Worm (Caenorhabditis elegans) whole organism, L2 larva: ENCODE results near the gene F13H8.11.

ENCODE experiments used
- C34F6.9 ChIP-seq: fragments of 150-350 bp; optimal IDR thresholded peaks from 2 replicates; lab custom pipeline; 2014; ENCODE audit warnings: missing biosample characterization, missing genetic modification characterization
- F13H6.1 ChIP-seq: sonication (generic microtip); optimal IDR thresholded peaks from 2 replicates; lab custom pipeline; 2016; ENCODE audit warnings: missing genetic modification characterization, missing compliant biosample characterization
- R02D3.7 ChIP-seq: fragments of 150-350 bp; optimal IDR thresholded peaks from 2 replicates; lab custom pipeline; 2014; ENCODE audit warnings: missing biosample characterization, missing genetic modification characterization
- alr-1 ChIP-seq: fragments of 150-350 bp; optimal IDR thresholded peaks from 2 replicates; lab custom pipeline; 2014; ENCODE audit warnings: missing biosample characterization, missing genetic modification characterization
- ama-1 ChIP-seq: fragments of 150-350 bp; optimal IDR thresholded peaks from 2 replicates; lab custom pipeline; 2018; ENCODE audit warnings: inconsistent platforms
- blmp-1 ChIP-seq: sonication (generic microtip); optimal IDR thresholded peaks from 2 replicates; lab custom pipeline; 2017; ENCODE audit warnings: missing genetic modification characterization, mild to moderate bottlenecking, missing compliant biosample characterization, antibody characterized with exemption, moderate library complexity; ENCODE audit not compliant: insufficient read depth
- ceh-82 ChIP-seq: fragments of 150-350 bp; optimal IDR thresholded peaks from 2 replicates; lab custom pipeline; 2014; ENCODE audit warnings: missing biosample characterization, missing genetic modification characterization
- crh-2 ChIP-seq: sonication (generic microtip); optimal IDR thresholded peaks from 2 replicates; lab custom pipeline; 2017; ENCODE audit warnings: missing biosample characterization, missing genetic modification characterization
- elt-1 ChIP-seq: fragments of 150-350 bp; optimal IDR thresholded peaks from 2 replicates; lab custom pipeline; 2014; ENCODE audit warnings: missing biosample characterization, missing genetic modification characterization
- fos-1 ChIP-seq: fragments of 150-350 bp; optimal IDR thresholded peaks from 2 replicates; lab custom pipeline; 2014; ENCODE audit warnings: missing biosample characterization, missing genetic modification characterization
- gmeb-1 ChIP-seq: fragments of 150-350 bp; optimal IDR thresholded peaks from 2 replicates; lab custom pipeline; 2014; ENCODE audit warnings: missing biosample characterization, missing genetic modification characterization
- lin-11 ChIP-seq: fragments of 150-350 bp; sonication (generic microtip); optimal IDR thresholded peaks from 2 replicates; lab custom pipeline; 2014; ENCODE audit warnings: missing biosample characterization, missing genetic modification characterization, inconsistent platforms, mixed read lengths
- lin-13 ChIP-seq: fragments of 150-350 bp; optimal IDR thresholded peaks from 2 replicates; lab custom pipeline; 2014; ENCODE audit warnings: missing biosample characterization, missing genetic modification reagents, missing genetic modification characterization
- lin-39 ChIP-seq: fragments of 150-350 bp; optimal IDR thresholded peaks from 2 replicates; lab custom pipeline; 2014; ENCODE audit warnings: missing biosample characterization, missing genetic modification reagents, missing genetic modification characterization
- lsy-2 ChIP-seq, 2 experiments: fragments of 150-350 bp in 1 of 2; sonication (generic microtip) in 1 of 2; optimal IDR thresholded peaks; 2 replicates each; lab custom pipeline; 2014 to 2017; ENCODE audit warnings: missing biosample characterization in 2 of 2, missing genetic modification characterization in 2 of 2
- mab-5 ChIP-seq: fragments of 150-350 bp; optimal IDR thresholded peaks from 2 replicates; lab custom pipeline; 2014; ENCODE audit warnings: missing biosample characterization, missing genetic modification characterization
- mdl-1 ChIP-seq, 2 experiments: fragments of 150-350 bp in 1 of 2; sonication (generic microtip) in 1 of 2; optimal IDR thresholded peaks; 2 replicates each; lab custom pipeline; 2017; ENCODE audit warnings: missing biosample characterization in 2 of 2, missing genetic modification characterization in 2 of 2
- nhr-10 ChIP-seq: sonication (generic microtip); optimal IDR thresholded peaks from 2 replicates; lab custom pipeline; 2017; ENCODE audit warnings: missing biosample characterization, missing genetic modification characterization
- nhr-11 ChIP-seq: fragments of 150-350 bp; optimal IDR thresholded peaks from 2 replicates; lab custom pipeline; 2014; ENCODE audit warnings: missing biosample characterization, missing genetic modification characterization
- nhr-12 ChIP-seq: fragments of 150-350 bp; optimal IDR thresholded peaks from 2 replicates; lab custom pipeline; 2014; ENCODE audit warnings: missing biosample characterization, missing genetic modification characterization
- nhr-129 ChIP-seq: fragments of 150-350 bp; optimal IDR thresholded peaks from 2 replicates; lab custom pipeline; 2014; ENCODE audit warnings: missing biosample characterization, missing genetic modification characterization
- nhr-21 ChIP-seq: fragments of 150-350 bp; optimal IDR thresholded peaks from 2 replicates; lab custom pipeline; 2014; ENCODE audit warnings: missing biosample characterization, missing genetic modification characterization
- nhr-25 ChIP-seq: fragments of 150-350 bp; sonication (generic microtip); optimal IDR thresholded peaks from 3 replicates; lab custom pipeline; 2014; ENCODE audit warnings: missing biosample characterization, missing genetic modification characterization
- nhr-6 ChIP-seq: fragments of 150-350 bp; optimal IDR thresholded peaks from 2 replicates; lab custom pipeline; 2014; ENCODE audit warnings: missing biosample characterization, missing genetic modification characterization
- sem-4 ChIP-seq: fragments of 150-350 bp; optimal IDR thresholded peaks from 2 replicates; lab custom pipeline; 2014; ENCODE audit warnings: missing biosample characterization, missing genetic modification reagents, missing genetic modification characterization
- sma-3 ChIP-seq: sonication (generic microtip); optimal IDR thresholded peaks from 2 replicates; lab custom pipeline; 2016; ENCODE audit warnings: missing genetic modification reagents, missing genetic modification characterization, missing compliant biosample characterization
- sma-9 ChIP-seq, 2 experiments: fragments of 150-350 bp in 1 of 2; sonication (generic microtip) in 1 of 2; optimal IDR thresholded peaks; 2 replicates each; lab custom pipeline; 2014 to 2016; ENCODE audit warnings: missing genetic modification characterization in 2 of 2, mild to moderate bottlenecking in 1 of 2, missing biosample characterization in 1 of 2, missing compliant biosample characterization in 1 of 2, missing genetic modification reagents in 1 of 2, moderate library complexity in 1 of 2
- snpc-4 ChIP-seq: fragments of 150-350 bp; optimal IDR thresholded peaks from 2 replicates; lab custom pipeline; 2014; ENCODE audit warnings: missing biosample characterization, missing genetic modification characterization
- unc-39 ChIP-seq: fragments of 150-350 bp; optimal IDR thresholded peaks from 2 replicates; lab custom pipeline; 2014; ENCODE audit warnings: missing biosample characterization, missing genetic modification characterization
- unc-55 ChIP-seq: fragments of 150-350 bp; sonication (generic microtip); optimal IDR thresholded peaks from 3 replicates; lab custom pipeline; 2014; ENCODE audit warnings: missing biosample characterization, missing genetic modification reagents, missing genetic modification characterization
- unc-62 ChIP-seq: fragments of 150-350 bp; optimal IDR thresholded peaks from 2 replicates; lab custom pipeline; 2014; ENCODE audit warnings: missing biosample characterization, missing genetic modification reagents, missing genetic modification characterization
- zag-1 ChIP-seq: fragments of 150-350 bp; optimal IDR thresholded peaks from 2 replicates; lab custom pipeline; 2014; ENCODE audit warnings: missing biosample characterization, missing genetic modification characterization
- ztf-1 ChIP-seq: fragments of 200-800 bp; sonication (Bioruptor generic); conservative IDR thresholded peaks from 2 replicates; pipeline ENCODE4 v1.3.6; 2022; ENCODE audit warnings: missing genetic modification characterization, missing compliant biosample characterization
- ztf-11 ChIP-seq: sonication (generic microtip); optimal IDR thresholded peaks from 2 replicates; lab custom pipeline; 2017; ENCODE audit warnings: missing biosample characterization, missing genetic modification characterization
- ztf-4 ChIP-seq: fragments of 150-350 bp; optimal IDR thresholded peaks from 2 replicates; lab custom pipeline; 2014; ENCODE audit warnings: missing biosample characterization, missing genetic modification characterization

The F13H8.11 gene

DNA sequence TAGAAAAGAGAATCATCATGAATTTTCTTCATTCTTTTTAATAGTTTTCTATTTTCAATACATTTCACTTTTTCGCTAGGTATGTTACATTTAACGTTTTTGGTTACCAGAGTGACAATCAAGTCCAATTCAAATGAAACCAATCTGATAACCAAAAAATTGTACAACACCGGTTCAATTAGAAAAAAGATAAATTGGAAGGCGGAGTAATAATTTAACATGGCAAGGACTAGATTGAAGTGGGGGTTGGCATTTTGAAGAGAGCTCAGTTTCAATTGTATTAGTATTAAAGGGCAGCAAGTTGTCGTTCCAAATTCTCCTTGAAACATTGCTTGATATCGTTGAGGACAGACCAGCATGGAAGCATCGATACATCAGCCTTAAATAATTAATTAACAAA lies 7.1 kb downstream of the F13H8.11 start:
- TF ChIP-seq unc-55 (GFP tag; lab: Kevin White, UChicago) (no peak), sem-4 (tag; lab: Kevin White, UChicago) (no peak), C34F6.9 (tag; lab: Kevin White, UChicago) (no peak), R02D3.7 (tag; lab: Kevin White, UChicago) (no peak), lin-13 (no peak), crh-2 (tag; lab: Kevin White, UChicago) (no peak)

- TF ChIP-seq nhr-21 (tag; lab: Kevin White, UChicago), result peak; percentile 68
- peak; percentile 62 for TF ChIP-seq fos-1 (tag; lab: Kevin White, UChicago)
- TF ChIP-seq F13H6.1 (tag; lab: Kevin White, UChicago), result peak; percentile 65
- TF ChIP-seq nhr-12 (tag; lab: Kevin White, UChicago), result no peak
- peak; percentile 43 for TF ChIP-seq mab-5 (tag; lab: Kevin White, UChicago)
- TF ChIP-seq ama-1 (lab: Kevin White, UChicago), result peak; percentile 23
- TF ChIP-seq ztf-4 (tag; lab: Kevin White, UChicago), result peak; percentile 72
- TF ChIP-seq lsy-2 (tag; optimal IDR thresholded peaks at IDR 0.05; lab: Kevin White, UChicago), result peak; percentile 66 to 90
- no peak for TF ChIP-seq lin-39 (tag; lab: Kevin White, UChicago)
- peak; percentile 11 for TF ChIP-seq ceh-82
- no peak for TF ChIP-seq elt-1
- TF ChIP-seq nhr-11, result no peak
- TF ChIP-seq snpc-4, result peak; percentile 3
- peak; percentile 66 for TF ChIP-seq sma-3 (GFP tag; lab: Kevin White, UChicago)
- TF ChIP-seq nhr-6 (tag; lab: Kevin White, UChicago), result peak; percentile 43
- TF ChIP-seq lin-11, result peak; percentile 74
- peak; percentile 84 for TF ChIP-seq C34F6.9 (tag; lab: Kevin White, UChicago)
- peak; percentile 65 for TF ChIP-seq lin-13
- peak; percentile 92 for TF ChIP-seq nhr-129
- peak; percentile 75 for TF ChIP-seq nhr-25
- TF ChIP-seq unc-55 (GFP tag; lab: Kevin White, UChicago), result peak; percentile 93
- TF ChIP-seq crh-2 (tag; lab: Kevin White, UChicago), result peak; percentile 89
- peak; percentile 70 for TF ChIP-seq sma-9 (GFP tag; optimal IDR thresholded peaks at IDR 0.05; lab: Kevin White, UChicago)
- no peak for TF ChIP-seq sma-9 (tag; optimal IDR thresholded peaks at IDR 0.05; lab: Kevin White, UChicago)
- TF ChIP-seq unc-62, result no peak
- peak; percentile 98 for TF ChIP-seq gmeb-1 (tag; lab: Kevin White, UChicago)
- no peak for TF ChIP-seq mdl-1 (tag; optimal IDR thresholded peaks at IDR 0.05; lab: Kevin White, UChicago)
Measured at ce11 chrII:6250782-6251461, 8.9 kb downstream of the F13H8.11 start, which contains the start of gene phb-2. TSS of gene phb-2 (plus strand) at chrII:6251411.

DNA sequence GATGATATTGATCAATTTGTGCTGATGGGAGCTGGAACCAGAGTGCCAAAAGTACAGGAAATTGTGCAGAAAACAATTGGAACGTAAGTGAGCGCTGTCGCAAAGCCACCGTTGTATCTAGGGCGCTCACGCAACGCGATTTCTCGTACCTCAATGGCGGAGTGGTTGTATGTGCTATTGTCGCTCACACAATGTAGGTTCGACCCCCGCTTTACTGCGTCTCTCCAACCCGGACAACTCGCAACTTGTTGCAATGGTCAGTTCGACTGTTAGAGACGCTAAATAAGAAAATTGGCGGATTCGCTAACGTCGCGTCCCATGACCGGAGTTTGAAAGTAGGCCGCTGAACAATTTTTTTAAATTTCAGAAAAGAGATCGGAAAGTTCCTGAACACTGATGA lies 11.3 kb downstream of the F13H8.11 start:
- no peak for TF ChIP-seq ceh-82
- TF ChIP-seq mab-5 (tag; lab: Kevin White, UChicago), result no peak
- peak; percentile 68 for TF ChIP-seq sma-3 (GFP tag; lab: Kevin White, UChicago)
- TF ChIP-seq F13H6.1 (tag; lab: Kevin White, UChicago), result peak; percentile 56
- TF ChIP-seq lin-13, result no peak
- TF ChIP-seq ama-1 (lab: Kevin White, UChicago), result no peak
- TF ChIP-seq fos-1 (tag; lab: Kevin White, UChicago), result peak; percentile 40
- peak; percentile 29 for TF ChIP-seq crh-2 (tag; lab: Kevin White, UChicago)
- TF ChIP-seq blmp-1 (tag; lab: Kevin White, UChicago), result no peak
- peak; percentile 22 for TF ChIP-seq nhr-21 (tag; lab: Kevin White, UChicago)
- no peak for TF ChIP-seq unc-62
- TF ChIP-seq lsy-2 (tag; optimal IDR thresholded peaks at IDR 0.05; lab: Kevin White, UChicago), result peak; percentile 11 to 36
- peak; percentile 69 for TF ChIP-seq gmeb-1 (tag; lab: Kevin White, UChicago)
- TF ChIP-seq sma-9 (GFP tag; optimal IDR thresholded peaks at IDR 0.05; lab: Kevin White, UChicago), result peak; percentile 67
- no peak for TF ChIP-seq sma-9 (tag; optimal IDR thresholded peaks at IDR 0.05; lab: Kevin White, UChicago)
- TF ChIP-seq unc-39, result no peak
- peak; percentile 7 for TF ChIP-seq sem-4 (tag; lab: Kevin White, UChicago)
- TF ChIP-seq lin-11, result peak; percentile 54
- TF ChIP-seq ztf-1 (GFP tag; lab: Robert Waterston, UW), result no peak
- TF ChIP-seq nhr-12 (tag; lab: Kevin White, UChicago), result no peak
- no peak for TF ChIP-seq alr-1 (tag; lab: Kevin White, UChicago)
- peak; percentile 85 for TF ChIP-seq nhr-129
- no peak for TF ChIP-seq elt-1
- peak; percentile 30 for TF ChIP-seq unc-55 (GFP tag; lab: Kevin White, UChicago)
- TF ChIP-seq C34F6.9 (tag; lab: Kevin White, UChicago), result peak; percentile 52
- TF ChIP-seq zag-1, result peak; percentile 9

DNA sequence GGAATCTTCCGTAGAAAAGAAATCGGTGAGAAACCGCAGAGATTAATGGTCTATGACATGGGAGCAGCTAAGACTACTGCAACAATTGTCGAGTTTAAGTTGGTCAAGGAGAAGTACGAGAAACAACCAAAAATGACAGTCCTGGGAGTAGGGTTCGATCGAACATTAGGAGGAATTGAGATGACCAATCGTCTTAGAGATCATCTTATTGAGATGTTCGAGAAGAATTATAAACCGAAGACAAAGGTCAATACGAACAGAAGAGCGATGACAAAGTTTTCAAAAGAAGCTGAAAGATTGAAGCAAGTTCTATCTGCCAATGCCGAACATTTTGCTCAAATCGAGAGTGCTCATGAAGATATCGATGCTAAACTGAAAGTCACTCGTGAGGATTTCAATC lies 11.8 kb downstream of the F13H8.11 start:
- TF ChIP-seq lin-11 (no peak), R02D3.7 (tag; lab: Kevin White, UChicago) (no peak), ama-1 (lab: Kevin White, UChicago) (no peak), mdl-1 (tag; optimal IDR thresholded peaks at IDR 0.05; lab: Kevin White, UChicago) (no peak), ztf-11 (tag; lab: Kevin White, UChicago) (no peak), nhr-10 (tag; lab: Kevin White, UChicago) (no peak), blmp-1 (tag; lab: Kevin White, UChicago) (no peak)
